Worm (Caenorhabditis elegans): ENCODE results near the gene srw-135.

ce11 chrV:3021306-3021705 lies 10.0 kb upstream of the srw-135 start, which contains the start of gene irld-12:
- TF ChIP-seq unc-39 (tag; optimal IDR thresholded peaks at IDR 0.05) (no peak), unc-62 (GFP tag; optimal IDR thresholded peaks at IDR 0.05) (no peak), nhr-28 (tag; optimal IDR thresholded peaks at IDR 0.05) (no peak), drap-1 (GFP tag; optimal IDR thresholded peaks at IDR 0.05) (no peak), bed-3 (GFP tag; optimal IDR thresholded peaks at IDR 0.05) (no peak), pha-4 (tag; optimal IDR thresholded peaks at IDR 0.05) (no peak), mab-5 (tag; optimal IDR thresholded peaks at IDR 0.05) (no peak)

Data from whole organism, mixed stage, embryonic.